Worm (Caenorhabditis elegans) whole organism, L1 larva: Measurements from ENCODE around the gene ttr-51.

ENCODE experiments used
- C16A3.4 ChIP-seq: fragments of 150-350 bp; optimal IDR thresholded peaks from 2 replicates; lab custom pipeline; 2014; ENCODE audit warnings: missing biosample characterization, missing genetic modification characterization
- F16B12.6 ChIP-seq: fragments of 150-350 bp; optimal IDR thresholded peaks from 2 replicates; lab custom pipeline; 2014; ENCODE audit warnings: missing biosample characterization, missing genetic modification characterization
- Y116A8C.19 ChIP-seq: sonication (generic microtip); optimal IDR thresholded peaks from 2 replicates; lab custom pipeline; 2016; ENCODE audit warnings: missing compliant biosample characterization, missing genetic modification characterization, borderline replicate concordance
- ceh-82 ChIP-seq, 3 experiments: fragments of 150-350 bp in 1 of 3; sonication (generic microtip) in 2 of 3; optimal IDR thresholded peaks; 2 replicates each; lab custom pipeline; 2014 to 2017; ENCODE audit warnings: missing biosample characterization in 3 of 3, missing genetic modification characterization in 3 of 3
- ceh-88 ChIP-seq: fragments of 200-800 bp; sonication (Bioruptor generic); IDR thresholded peaks from 2 replicates; pipeline ENCODE4 v1.3.6; 2022; ENCODE audit warnings: missing genetic modification characterization, missing compliant biosample characterization
- dpl-1 ChIP-seq, 3 experiments: fragments of 150-350 bp in 2 of 3; sonication (generic microtip) in 1 of 3; optimal IDR thresholded peaks; 2 replicates each; lab custom pipeline; 2014 to 2017; ENCODE audit warnings: missing biosample characterization in 3 of 3, missing genetic modification characterization in 3 of 3, missing genetic modification reagents in 3 of 3
- efl-1 ChIP-seq, 4 experiments: fragments of 150-350 bp; optimal IDR thresholded peaks in 3 of 4; peaks in 1 of 4; 1 replicate in 1 of 4; 2 replicates in 3 of 4; lab custom pipeline; 2014; ENCODE audit warnings: missing biosample characterization in 2 of 4, missing genetic modification characterization in 2 of 4, missing genetic modification reagents in 2 of 4
- egl-13 ChIP-seq: sonication (generic microtip); optimal IDR thresholded peaks from 2 replicates; lab custom pipeline; 2016; ENCODE audit warnings: missing genotype, missing genetic modification reagents, missing genetic modification characterization, missing compliant biosample characterization
- egl-27 ChIP-seq, 2 experiments: fragments of 150-350 bp in 1 of 2; sonication (generic microtip); optimal IDR thresholded peaks; 3 replicates each; lab custom pipeline; 2017 to 2018; ENCODE audit warnings: missing biosample characterization in 2 of 2, missing genetic modification characterization in 2 of 2, missing genetic modification reagents in 2 of 2
- elt-2 ChIP-seq: sonication (generic microtip); optimal IDR thresholded peaks from 2 replicates; lab custom pipeline; 2016; ENCODE audit warnings: missing genetic modification characterization, mild to moderate bottlenecking, inconsistent platforms, missing compliant biosample characterization, missing genetic modification reagents
- fkh-10 ChIP-seq: sonication (generic microtip); optimal IDR thresholded peaks from 2 replicates; lab custom pipeline; 2017; ENCODE audit warnings: missing biosample characterization, missing genetic modification reagents, missing genetic modification characterization
- fkh-8 ChIP-seq: sonication (generic microtip); optimal IDR thresholded peaks from 2 replicates; lab custom pipeline; 2016; ENCODE audit warnings: mild to moderate bottlenecking, missing genetic modification characterization, missing compliant biosample characterization
- hpl-2 ChIP-seq: fragments of 150-350 bp; optimal IDR thresholded peaks from 2 replicates; lab custom pipeline; 2014; ENCODE audit warnings: missing biosample characterization, missing genetic modification reagents, missing genetic modification characterization
- irx-1 ChIP-seq: sonication (generic microtip); optimal IDR thresholded peaks from 2 replicates; lab custom pipeline; 2016; ENCODE audit warnings: missing genetic modification characterization, missing compliant biosample characterization
- lin-35 ChIP-seq, 2 experiments: fragments of 150-350 bp; optimal IDR thresholded peaks; 2 replicates each; lab custom pipeline; 2014; ENCODE audit warnings: missing biosample characterization in 2 of 2, missing genetic modification characterization in 2 of 2, missing genetic modification reagents in 2 of 2
- lin-39 ChIP-seq: fragments of 150-350 bp; optimal IDR thresholded peaks from 2 replicates; lab custom pipeline; 2014; ENCODE audit warnings: missing biosample characterization, missing genetic modification reagents, missing genetic modification characterization
- lsy-2 ChIP-seq, 2 experiments: fragments of 150-350 bp; optimal IDR thresholded peaks; 2 replicates each; lab custom pipeline; 2014; ENCODE audit warnings: missing biosample characterization in 2 of 2, missing genetic modification characterization in 2 of 2
- mab-9 ChIP-seq: fragments of 200-800 bp; sonication (Bioruptor generic); IDR thresholded peaks from 2 replicates; pipeline ENCODE4 v1.3.6; 2022; ENCODE audit warnings: missing genetic modification reagents, missing genetic modification characterization, missing compliant biosample characterization
- mdl-1 ChIP-seq, 2 experiments: fragments of 150-350 bp; optimal IDR thresholded peaks; 2 replicates each; lab custom pipeline; 2014 to 2017; ENCODE audit warnings: missing biosample characterization in 2 of 2, missing genetic modification characterization in 2 of 2, inconsistent platforms in 1 of 2
- mef-2 ChIP-seq: fragments of 150-350 bp; optimal IDR thresholded peaks from 2 replicates; lab custom pipeline; 2014; ENCODE audit warnings: missing biosample characterization, missing genetic modification characterization
- nhr-19 ChIP-seq: fragments of 200-800 bp; sonication (Bioruptor generic); conservative IDR thresholded peaks from 2 replicates; pipeline ENCODE4 v1.3.6; 2022; ENCODE audit warnings: missing genetic modification characterization, missing compliant biosample characterization
- nhr-20 ChIP-seq: sonication (generic microtip); optimal IDR thresholded peaks from 2 replicates; lab custom pipeline; 2016; ENCODE audit warnings: mild to moderate bottlenecking, missing genetic modification characterization, missing compliant biosample characterization
- nhr-77 ChIP-seq: fragments of 150-350 bp; optimal IDR thresholded peaks from 2 replicates; lab custom pipeline; 2014; ENCODE audit warnings: missing biosample characterization, missing genetic modification characterization
- nhr-90 ChIP-seq: sonication (generic microtip); optimal IDR thresholded peaks from 2 replicates; lab custom pipeline; 2016; ENCODE audit warnings: mild to moderate bottlenecking, missing genetic modification characterization, missing compliant biosample characterization; ENCODE audit not compliant: poor library complexity
- pag-3 ChIP-seq: sonication (generic microtip); optimal IDR thresholded peaks from 2 replicates; lab custom pipeline; 2017; ENCODE audit warnings: missing genetic modification characterization, mild to moderate bottlenecking, missing compliant biosample characterization, antibody characterized with exemption, borderline replicate concordance; ENCODE audit not compliant: insufficient read depth
- pax-3 ChIP-seq: fragments of 200-800 bp; sonication (Bioruptor generic); optimal IDR thresholded peaks from 2 replicates; lab custom pipeline; 2018; ENCODE audit warnings: mild to moderate bottlenecking, missing genetic modification characterization, moderate library complexity, missing compliant biosample characterization
- rnt-1 ChIP-seq: sonication (generic microtip); optimal IDR thresholded peaks from 2 replicates; lab custom pipeline; 2016; ENCODE audit warnings: mild to moderate bottlenecking, missing genetic modification characterization, moderate library complexity, missing compliant biosample characterization
- snpc-4 ChIP-seq: fragments of 150-350 bp; optimal IDR thresholded peaks from 2 replicates; lab custom pipeline; 2014; ENCODE audit warnings: missing biosample characterization, missing genetic modification characterization
- snu-23 ChIP-seq: sonication (generic microtip); optimal IDR thresholded peaks from 2 replicates; lab custom pipeline; 2016; ENCODE audit warnings: missing genetic modification characterization, missing compliant biosample characterization
- unc-30 ChIP-seq: sonication (generic microtip); optimal IDR thresholded peaks from 2 replicates; lab custom pipeline; 2017; ENCODE audit warnings: missing biosample characterization, missing genetic modification characterization
- unc-86 ChIP-seq: sonication (generic microtip); optimal IDR thresholded peaks from 2 replicates; lab custom pipeline; 2016; ENCODE audit warnings: missing genetic modification characterization, missing compliant biosample characterization
- xbp-1 ChIP-seq: sonication (generic microtip); optimal IDR thresholded peaks from 2 replicates; lab custom pipeline; 2016; ENCODE audit warnings: missing genetic modification characterization, missing compliant biosample characterization

ttr-51 gene

ce11 chrIV:13221657-13222056 is 30.5 kb downstream of the ttr-51 start, which contains the start of gene C48D1.5:
Gene C48D1.5, plus strand, starts transcription at chrIV:13221957.
- no peak for TF ChIP-seq mef-2 (tag; lab: Kevin White, UChicago)
- TF ChIP-seq hpl-2 (GFP tag; lab: Kevin White, UChicago) = no peak
- TF ChIP-seq pag-3 (tag; lab: Kevin White, UChicago) = no peak
- TF ChIP-seq C16A3.4 = no peak
- peak; percentile 33 for TF ChIP-seq elt-2 (tag; lab: Kevin White, UChicago)

DNA sequence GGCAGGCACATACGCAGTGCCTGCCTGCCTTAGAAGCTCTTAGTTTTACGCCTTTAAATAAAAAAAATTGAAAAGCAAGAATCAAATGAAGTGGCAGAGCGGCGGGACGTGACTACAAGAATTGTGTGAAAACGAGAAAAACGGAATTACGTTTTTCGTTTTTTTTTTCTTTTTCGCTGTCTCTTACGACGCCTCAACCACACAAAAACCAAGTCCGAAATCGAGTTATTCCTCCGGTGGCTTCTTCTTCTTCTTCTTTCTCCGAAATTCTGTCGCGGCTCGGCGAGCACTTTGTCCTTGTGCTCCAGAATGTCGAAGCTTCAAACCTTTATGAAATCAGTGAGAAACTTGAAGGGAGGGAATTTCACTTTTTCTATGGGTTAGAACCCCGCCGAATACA is 31.5 kb downstream of the ttr-51 start:
- TF ChIP-seq ceh-88 (GFP tag; lab: Robert Waterston, UW) (no peak), fkh-10 (GFP tag; lab: Kevin White, UChicago) (peak; percentile 72)

DNA sequence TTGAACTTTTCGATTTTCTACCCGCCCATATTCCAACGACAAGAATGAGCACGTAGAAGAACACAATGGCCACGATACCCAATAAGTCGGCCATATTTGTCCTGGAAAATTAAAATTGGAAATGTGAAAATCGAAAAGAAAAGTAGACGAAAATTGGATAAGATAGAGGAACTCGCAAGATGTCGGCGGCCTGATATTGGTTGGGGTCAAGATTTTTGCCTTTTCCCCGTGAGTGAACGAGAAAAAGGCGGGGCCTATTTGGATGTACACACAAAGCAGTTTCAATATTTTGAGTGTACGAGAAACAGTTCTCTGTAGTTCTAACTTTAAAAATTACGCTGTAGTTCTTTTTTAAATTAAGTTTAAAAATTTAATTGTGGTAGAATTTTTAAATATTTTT is 37.6 kb downstream of the ttr-51 start, which contains the start of gene cho-1:
Gene cho-1 (minus strand): TSS at position 101 of the 400 bp plus-strand sequence.
- TF ChIP-seq ceh-88 (GFP tag; lab: Robert Waterston, UW) = no peak
- TF ChIP-seq nhr-20 (tag; lab: Kevin White, UChicago) = no peak
- TF ChIP-seq snpc-4 (tag; lab: Kevin White, UChicago) = no peak
- TF ChIP-seq fkh-8 (tag; lab: Kevin White, UChicago) = no peak
- TF ChIP-seq xbp-1 (tag; lab: Kevin White, UChicago) = no peak
- no peak for TF ChIP-seq nhr-77 (tag; lab: Kevin White, UChicago)
- TF ChIP-seq, all 84 proteins: peak for 0

ce11 chrIV:13209566-13209965 is 42.5 kb downstream of the ttr-51 start, which contains the start of gene C48D1.9:
Gene C48D1.9, minus strand, starts transcription at chrIV:13209666.
- TF ChIP-seq unc-86 (tag; lab: Kevin White, UChicago) = no peak
- no peak for TF ChIP-seq pax-3 (tag; lab: Kevin White, UChicago)
- TF ChIP-seq egl-27 (tag; optimal IDR thresholded peaks at IDR 0.05; lab: Kevin White, UChicago) = no peak
- TF ChIP-seq egl-13 (tag; lab: Kevin White, UChicago) = no peak

DNA sequence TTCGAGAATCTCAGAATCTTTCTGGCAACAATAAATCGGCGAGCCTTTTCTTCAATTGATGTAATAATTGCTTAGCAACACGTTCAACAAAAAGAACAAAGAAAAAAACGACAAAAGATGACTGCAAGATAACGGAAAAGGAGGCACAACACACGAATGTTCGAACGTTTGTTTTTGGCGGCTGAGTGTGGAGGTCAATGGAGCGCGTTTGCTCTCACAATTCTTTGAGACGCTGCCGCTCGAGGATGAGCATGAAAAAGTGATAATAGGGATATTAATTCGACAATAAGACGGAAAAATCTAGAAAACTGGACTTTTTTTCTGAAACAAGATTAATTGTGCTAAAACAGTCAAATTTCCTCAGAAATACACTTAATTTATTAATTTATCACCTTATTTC is 46.2 kb downstream of the ttr-51 start:
- TF ChIP-seq Y116A8C.19 (tag; lab: Kevin White, UChicago) = no peak
- no peak for TF ChIP-seq pag-3 (tag; lab: Kevin White, UChicago)
- peak; percentile 7 for TF ChIP-seq F16B12.6 (tag; lab: Kevin White, UChicago)
- TF ChIP-seq irx-1 (tag; lab: Kevin White, UChicago) = no peak
- TF ChIP-seq lin-35 (GFP tag; optimal IDR thresholded peaks at IDR 0.05; lab: Kevin White, UChicago) = peak; percentile 65 to 90
- peak in 1 of 3 experiments; percentile 21 for TF ChIP-seq ceh-82 (tag; optimal IDR thresholded peaks at IDR 0.05; lab: Kevin White, UChicago)
- TF ChIP-seq rnt-1 (tag; lab: Kevin White, UChicago) = no peak
- no peak for TF ChIP-seq mdl-1 (tag; optimal IDR thresholded peaks at IDR 0.05; lab: Kevin White, UChicago)
- no peak for TF ChIP-seq lin-39 (tag; lab: Kevin White, UChicago)
- TF ChIP-seq unc-30 (tag; lab: Kevin White, UChicago) = no peak
- TF ChIP-seq lsy-2 (tag; optimal IDR thresholded peaks at IDR 0.05; lab: Kevin White, UChicago) = peak in 1 of 2 experiments; percentile 65
- TF ChIP-seq C16A3.4 = no peak
- TF ChIP-seq snu-23 (GFP tag; lab: Kevin White, UChicago) = peak; percentile 28
- no peak for TF ChIP-seq nhr-90 (tag; lab: Kevin White, UChicago)
- no peak for TF ChIP-seq nhr-19 (GFP tag; lab: Robert Waterston, UW)
- peak; percentile 68 to 84 (median 77) for TF ChIP-seq dpl-1 (GFP tag; optimal IDR thresholded peaks at IDR 0.05; lab: Kevin White, UChicago)
- peak; percentile 78 to 82 for TF ChIP-seq efl-1 (optimal IDR thresholded peaks at IDR 0.05; lab: Kevin White, UChicago)
- TF ChIP-seq efl-1 (GFP tag; optimal IDR thresholded peaks at IDR 0.05 in 1 of 2; lab: Kevin White, UChicago) = peak; percentile 82 to 98
- TF ChIP-seq mab-9 (GFP tag; lab: Robert Waterston, UW) = no peak
- TF ChIP-seq, all 84 proteins: peak for 7
